Worm (Caenorhabditis elegans) whole organism, L4 larva: ENCODE results near the gene K01A2.10.

ENCODE experiments used
- D1046.2 ChIP-seq: fragments of 200-800 bp; sonication (Bioruptor generic); IDR thresholded peaks from 2 replicates; pipeline ENCODE4 v1.3.6; 2022; ENCODE audit warnings: missing genetic modification characterization, missing compliant biosample characterization
- F10B5.3 ChIP-seq: sonication (generic microtip); optimal IDR thresholded peaks from 2 replicates; lab custom pipeline; 2016; ENCODE audit warnings: mild to moderate bottlenecking, missing genetic modification characterization, missing compliant biosample characterization
- T26A8.4 ChIP-seq: fragments of 200-800 bp; sonication (Bioruptor generic); IDR thresholded peaks from 2 replicates; pipeline ENCODE4 v1.3.6; 2022; ENCODE audit warnings: missing genetic modification characterization, missing compliant biosample characterization
- Y105C5A.15 ChIP-seq: fragments of 200-800 bp; sonication (Bioruptor generic); IDR thresholded peaks from 2 replicates; pipeline ENCODE4 v1.3.6; 2022; ENCODE audit warnings: missing genetic modification characterization, missing compliant biosample characterization
- ZK546.5 ChIP-seq, 2 experiments: sonication (generic microtip); optimal IDR thresholded peaks; 2 replicates each; lab custom pipeline; 2017; ENCODE audit warnings: missing biosample characterization in 2 of 2, missing genetic modification characterization in 2 of 2
- aha-1 ChIP-seq: fragments of 150-350 bp; peaks from one replicate; lab custom pipeline; 2014; ENCODE audit warnings: missing biosample characterization, missing genetic modification characterization
- ama-1 ChIP-seq: fragments of 150-350 bp; optimal IDR thresholded peaks from 2 replicates; lab custom pipeline; 2014; ENCODE audit warnings: inconsistent platforms, mixed read lengths
- ceh-20 ChIP-seq: fragments of 200-800 bp; sonication (Bioruptor generic); IDR thresholded peaks from 2 replicates; pipeline ENCODE4 v1.3.6; 2022; ENCODE audit warnings: missing genetic modification reagents, missing genetic modification characterization, missing compliant biosample characterization
- ceh-32 ChIP-seq: sonication (generic microtip); optimal IDR thresholded peaks from 2 replicates; lab custom pipeline; 2016; ENCODE audit warnings: mild to moderate bottlenecking, missing genetic modification characterization, missing compliant biosample characterization; ENCODE audit not compliant: poor library complexity
- daf-12 ChIP-seq: fragments of 150-350 bp; optimal IDR thresholded peaks from 2 replicates; lab custom pipeline; 2014; ENCODE audit warnings: missing biosample characterization, missing genetic modification reagents, missing genetic modification characterization
- daf-16 ChIP-seq, 3 experiments: sonication (generic microtip); optimal IDR thresholded peaks; 2 replicates each; lab custom pipeline; 2016 to 2017; ENCODE audit warnings: missing genetic modification characterization in 3 of 3, missing genetic modification reagents in 3 of 3, mild to moderate bottlenecking in 2 of 3, missing compliant biosample characterization in 2 of 3, missing biosample characterization in 1 of 3, moderate library complexity in 1 of 3
- daf-19 ChIP-seq: fragments of 200-800 bp; sonication (Bioruptor generic); conservative IDR thresholded peaks from 2 replicates; pipeline ENCODE4 v1.3.6; 2022; ENCODE audit warnings: missing genetic modification characterization, missing compliant biosample characterization
- dmd-9 ChIP-seq: fragments of 200-800 bp; sonication (Bioruptor generic); IDR thresholded peaks from 2 replicates; pipeline ENCODE4 v1.3.6; 2022; ENCODE audit warnings: missing genetic modification reagents, missing genetic modification characterization, missing compliant biosample characterization
- dpl-1 ChIP-seq: fragments of 150-350 bp; optimal IDR thresholded peaks from 2 replicates; lab custom pipeline; 2014; ENCODE audit warnings: missing biosample characterization, missing genetic modification reagents, missing genetic modification characterization
- duxl-1 ChIP-seq: sonication (generic microtip); optimal IDR thresholded peaks from 2 replicates; lab custom pipeline; 2016; ENCODE audit warnings: mild to moderate bottlenecking, missing genetic modification characterization, moderate library complexity, missing compliant biosample characterization; ENCODE audit not compliant: poor library complexity
- dve-1 ChIP-seq: sonication (generic microtip); optimal IDR thresholded peaks from 2 replicates; lab custom pipeline; 2017; ENCODE audit warnings: antibody characterized with exemption, mild to moderate bottlenecking, missing genetic modification characterization, missing compliant biosample characterization; ENCODE audit not compliant: insufficient read depth
- egl-27 ChIP-seq: sonication (generic microtip); optimal IDR thresholded peaks from 3 replicates; lab custom pipeline; 2017; ENCODE audit warnings: missing biosample characterization, missing genetic modification reagents, missing genetic modification characterization
- egl-43 ChIP-seq: fragments of 200-800 bp; sonication (Bioruptor generic); IDR thresholded peaks from 2 replicates; pipeline ENCODE4 v1.3.6; 2022; ENCODE audit warnings: missing genetic modification reagents, missing genetic modification characterization, missing compliant biosample characterization
- hlh-11 ChIP-seq: fragments of 200-800 bp; sonication (Bioruptor generic); optimal IDR thresholded peaks from 2 replicates; lab custom pipeline; 2018; ENCODE audit warnings: mild to moderate bottlenecking, missing genetic modification characterization, missing compliant biosample characterization
- lin-15B ChIP-seq: fragments of 150-350 bp; sonication (generic microtip); optimal IDR thresholded peaks from 3 replicates; lab custom pipeline; 2014; ENCODE audit warnings: missing biosample characterization, missing genetic modification characterization
- lir-3 ChIP-seq: sonication (generic microtip); optimal IDR thresholded peaks from 2 replicates; lab custom pipeline; 2016; ENCODE audit warnings: mild to moderate bottlenecking, missing genetic modification characterization, missing compliant biosample characterization
- mdl-1 ChIP-seq, 2 experiments: fragments of 150-350 bp in 1 of 2; sonication (generic microtip) in 1 of 2; optimal IDR thresholded peaks; 2 replicates each; lab custom pipeline; 2014 to 2017; ENCODE audit warnings: missing biosample characterization in 2 of 2, missing genetic modification characterization in 2 of 2
- nhr-10 ChIP-seq: fragments of 150-350 bp; optimal IDR thresholded peaks from 2 replicates; lab custom pipeline; 2014; ENCODE audit warnings: missing biosample characterization, missing genetic modification characterization
- nhr-102 ChIP-seq: sonication (generic microtip); optimal IDR thresholded peaks from 2 replicates; lab custom pipeline; 2016; ENCODE audit warnings: mild to moderate bottlenecking, missing genetic modification characterization, moderate library complexity, missing compliant biosample characterization
- nhr-111 ChIP-seq: fragments of 200-800 bp; sonication (Bioruptor generic); optimal IDR thresholded peaks from 2 replicates; lab custom pipeline; 2018; ENCODE audit warnings: mild to moderate bottlenecking, missing genetic modification characterization, missing compliant biosample characterization
- nhr-237 ChIP-seq: sonication (generic microtip); optimal IDR thresholded peaks from 2 replicates; lab custom pipeline; 2017; ENCODE audit warnings: missing biosample characterization, missing genetic modification characterization
- nhr-41 ChIP-seq: fragments of 200-800 bp; sonication (Bioruptor generic); IDR thresholded peaks from 2 replicates; pipeline ENCODE4 v1.3.6; 2022; ENCODE audit warnings: missing genetic modification reagents, missing genetic modification characterization, missing compliant biosample characterization
- nhr-6 ChIP-seq: fragments of 150-350 bp; optimal IDR thresholded peaks from 2 replicates; lab custom pipeline; 2014; ENCODE audit warnings: missing biosample characterization, missing genetic modification characterization
- nhr-77 ChIP-seq: fragments of 150-350 bp; optimal IDR thresholded peaks from 2 replicates; lab custom pipeline; 2014; ENCODE audit warnings: missing biosample characterization, missing genetic modification characterization
- php-3 ChIP-seq: fragments of 200-800 bp; sonication (Bioruptor generic); IDR thresholded peaks from 2 replicates; pipeline ENCODE4 v1.3.6; 2022; ENCODE audit warnings: missing genetic modification reagents, missing genetic modification characterization, missing compliant biosample characterization
- rbr-2 ChIP-seq: sonication (generic microtip); optimal IDR thresholded peaks from 2 replicates; lab custom pipeline; 2016; ENCODE audit warnings: missing genotype, missing genetic modification characterization, missing compliant biosample characterization
- saeg-2 ChIP-seq: fragments of 200-800 bp; sonication (Bioruptor generic); IDR thresholded peaks from 2 replicates; pipeline ENCODE4 v1.3.6; 2022; ENCODE audit warnings: missing genetic modification reagents, missing genetic modification characterization, missing compliant biosample characterization
- spr-3 ChIP-seq: fragments of 200-800 bp; sonication (Bioruptor generic); optimal IDR thresholded peaks from 2 replicates; lab custom pipeline; 2018; ENCODE audit warnings: mild to moderate bottlenecking, missing genetic modification characterization, missing compliant biosample characterization
- zip-11 ChIP-seq: fragments of 200-800 bp; sonication (Bioruptor generic); IDR thresholded peaks from 2 replicates; pipeline ENCODE4 v1.3.6; 2022; ENCODE audit warnings: missing genetic modification characterization, missing compliant biosample characterization
- ztf-7 ChIP-seq: fragments of 150-350 bp; optimal IDR thresholded peaks from 2 replicates; lab custom pipeline; 2014; ENCODE audit warnings: missing biosample characterization, missing genetic modification characterization

K01A2.10 gene

DNA sequence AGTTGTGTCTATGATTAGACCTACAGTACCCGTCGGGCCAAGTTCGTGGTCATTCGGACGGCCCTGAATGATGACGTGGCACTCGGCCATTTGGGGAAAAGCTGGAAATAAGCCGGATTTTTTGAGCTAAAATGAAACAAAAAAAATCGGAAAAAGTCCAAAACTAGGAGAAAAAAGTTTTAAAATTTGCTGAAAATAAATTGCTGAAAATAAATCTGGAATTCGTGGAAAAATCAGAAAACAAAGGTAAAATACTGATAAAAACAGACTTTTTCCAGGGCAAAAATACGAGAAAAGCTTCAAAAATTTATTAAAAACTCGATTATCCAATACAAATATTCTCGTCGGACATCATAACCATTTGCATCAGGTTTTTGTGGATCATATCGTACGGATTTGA is 39.3 kb downstream of the K01A2.10 start, which contains the start of gene B0432.9:
Gene B0432.9, minus strand, starts transcription at position 101 of the 400 bp plus-strand sequence.
- TF ChIP-seq zip-11 (GFP tag; lab: Robert Waterston, UW) (no peak), duxl-1 (tag; lab: Kevin White, UChicago) (no peak), nhr-41 (no peak), daf-12 (no peak), dpl-1 (GFP tag; lab: Kevin White, UChicago) (no peak), aha-1 (tag; lab: Kevin White, UChicago) (no peak), nhr-6 (tag; lab: Kevin White, UChicago) (no peak), D1046.2 (no peak), ztf-7 (tag; lab: Kevin White, UChicago) (no peak), hlh-11 (tag; lab: Kevin White, UChicago) (no peak)

DNA sequence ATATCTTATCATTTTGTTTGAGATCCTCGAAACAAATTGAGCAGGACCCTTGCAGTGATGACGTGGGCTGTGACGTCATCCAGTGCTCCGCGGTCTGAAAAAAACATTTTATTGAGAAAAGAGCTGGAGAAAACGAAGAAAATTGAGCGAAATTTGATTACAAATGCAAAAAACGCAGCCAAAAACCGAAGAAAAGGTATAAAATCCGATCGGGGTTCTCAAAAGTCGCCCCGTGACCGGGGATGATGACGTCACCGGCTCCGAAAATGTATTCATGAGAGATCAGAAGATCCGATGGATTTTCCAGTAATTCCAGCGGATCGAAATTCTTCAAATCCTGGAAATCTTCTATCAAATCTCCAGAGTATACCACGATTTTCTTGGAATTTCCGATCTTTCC is 40.4 kb downstream of the K01A2.10 start, which contains the start of gene trul-1:
Gene trul-1, minus strand, starts transcription at position 101 of the 400 bp plus-strand sequence.
- no peak for TF ChIP-seq mdl-1 (tag; optimal IDR thresholded peaks at IDR 0.05; lab: Kevin White, UChicago)
- TF ChIP-seq daf-19 (GFP tag; lab: Robert Waterston, UW): no peak
- TF ChIP-seq daf-12: no peak
- no peak for TF ChIP-seq ZK546.5 (tag; optimal IDR thresholded peaks at IDR 0.05; lab: Kevin White, UChicago)
- TF ChIP-seq zip-11 (GFP tag; lab: Robert Waterston, UW): no peak
- no peak for TF ChIP-seq php-3 (GFP tag; lab: Robert Waterston, UW)
- no peak for TF ChIP-seq aha-1 (tag; lab: Kevin White, UChicago)
- TF ChIP-seq ceh-20: no peak
- TF ChIP-seq dve-1: no peak
- TF ChIP-seq Y105C5A.15: no peak
- TF ChIP-seq, all 104 proteins: peak for 0

DNA sequence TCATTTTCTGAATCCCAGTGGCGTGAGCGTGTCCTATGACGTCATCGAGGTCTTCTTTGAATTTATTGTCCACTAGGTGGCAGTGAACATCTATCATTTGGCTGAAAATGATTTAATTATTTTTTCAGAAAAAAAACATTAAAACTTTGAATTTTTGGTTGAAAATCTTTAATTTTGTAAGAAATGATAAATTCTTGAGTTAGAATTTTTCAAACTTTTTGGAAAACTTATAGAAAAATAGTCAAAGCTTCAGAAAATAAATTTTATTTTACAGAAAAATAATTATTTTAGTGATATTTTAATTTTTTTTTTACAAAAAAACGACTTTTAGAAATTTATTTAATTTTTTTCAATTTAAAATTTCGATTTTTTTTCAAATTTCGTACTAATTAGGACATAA is 44.3 kb downstream of the K01A2.10 start, which contains the start of gene B0432.8:
Gene B0432.8, minus strand, starts transcription at position 101 of the 400 bp plus-strand sequence.
- no peak for TF ChIP-seq nhr-237 (tag; lab: Kevin White, UChicago)
- TF ChIP-seq hlh-11 (tag; lab: Kevin White, UChicago): no peak
- no peak for TF ChIP-seq duxl-1 (tag; lab: Kevin White, UChicago)
- no peak for TF ChIP-seq dmd-9 (GFP tag; lab: Robert Waterston, UW)
- no peak for TF ChIP-seq ama-1
- TF ChIP-seq nhr-102 (tag; lab: Kevin White, UChicago): no peak
- TF ChIP-seq egl-43 (GFP tag; lab: Robert Waterston, UW): no peak
- TF ChIP-seq T26A8.4: no peak
- no peak for TF ChIP-seq egl-27
- no peak for TF ChIP-seq daf-12
- no peak for TF ChIP-seq nhr-10
- TF ChIP-seq ceh-32: no peak
- no peak for TF ChIP-seq nhr-111
- TF ChIP-seq F10B5.3 (tag; lab: Kevin White, UChicago): no peak
- TF ChIP-seq dve-1: no peak
- no peak for TF ChIP-seq rbr-2 (tag; lab: Kevin White, UChicago)
- TF ChIP-seq spr-3 (GFP tag; lab: Kevin White, UChicago): no peak
- no peak for TF ChIP-seq nhr-77 (tag; lab: Kevin White, UChicago)
- no peak for TF ChIP-seq daf-16 (GFP tag; optimal IDR thresholded peaks at IDR 0.05; lab: Kevin White, UChicago)
- no peak for TF ChIP-seq daf-16 (tag; optimal IDR thresholded peaks at IDR 0.05; lab: Kevin White, UChicago)
- TF ChIP-seq saeg-2: no peak

DNA sequence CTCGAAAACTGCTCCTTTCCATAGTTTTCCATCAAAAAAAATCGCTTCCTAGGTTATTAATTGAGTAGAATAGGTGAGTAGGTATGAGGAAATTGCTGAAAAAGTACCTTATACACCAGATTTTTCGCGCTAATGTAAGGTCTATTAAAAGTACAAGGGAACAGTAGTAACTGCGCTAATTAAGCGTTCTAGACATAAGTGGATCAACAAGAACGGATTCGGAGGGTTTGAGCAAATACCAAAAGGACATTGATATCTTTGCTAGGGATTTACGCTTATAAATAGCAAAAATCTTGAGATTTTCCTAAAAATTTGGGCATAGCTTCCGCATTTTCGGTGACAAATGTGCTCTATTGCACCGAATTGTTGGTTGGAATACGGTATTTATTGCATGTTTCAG is 49.0 kb downstream of the K01A2.10 start, which contains the start of gene B0432.7:
Gene B0432.7, minus strand, starts transcription at position 101 of the 400 bp plus-strand sequence.
- TF ChIP-seq lin-15B (no peak), lir-3 (tag; lab: Kevin White, UChicago) (no peak)
- TF ChIP-seq, all 104 proteins: peak for 0
